Worm (Caenorhabditis elegans) whole organism, L4/young adult: ENCODE data around the gene C10A4.10.

Source experiments
- W03F9.2 ChIP-seq: fragments of 150-350 bp; optimal IDR thresholded peaks from 2 replicates; lab custom pipeline; 2014; ENCODE audit warnings: missing biosample characterization, missing genetic modification characterization
- him-1 ChIP-seq: sonication (generic microtip); optimal IDR thresholded peaks from 2 replicates; lab custom pipeline; 2016; ENCODE audit warnings: missing genotype, missing genetic modification reagents, missing genetic modification characterization, missing compliant biosample characterization

ce11 chrX:7447340-7447739 lies 48.7 kb downstream of the C10A4.10 start:
- TF ChIP-seq W03F9.2 (tag; lab: Kevin White, UChicago): no peak
- no peak for TF ChIP-seq him-1 (tag; lab: Kevin White, UChicago)
